Fruit fly (Drosophila melanogaster): ENCODE results near the gene CG17475.

The CG17475 gene

DNA sequence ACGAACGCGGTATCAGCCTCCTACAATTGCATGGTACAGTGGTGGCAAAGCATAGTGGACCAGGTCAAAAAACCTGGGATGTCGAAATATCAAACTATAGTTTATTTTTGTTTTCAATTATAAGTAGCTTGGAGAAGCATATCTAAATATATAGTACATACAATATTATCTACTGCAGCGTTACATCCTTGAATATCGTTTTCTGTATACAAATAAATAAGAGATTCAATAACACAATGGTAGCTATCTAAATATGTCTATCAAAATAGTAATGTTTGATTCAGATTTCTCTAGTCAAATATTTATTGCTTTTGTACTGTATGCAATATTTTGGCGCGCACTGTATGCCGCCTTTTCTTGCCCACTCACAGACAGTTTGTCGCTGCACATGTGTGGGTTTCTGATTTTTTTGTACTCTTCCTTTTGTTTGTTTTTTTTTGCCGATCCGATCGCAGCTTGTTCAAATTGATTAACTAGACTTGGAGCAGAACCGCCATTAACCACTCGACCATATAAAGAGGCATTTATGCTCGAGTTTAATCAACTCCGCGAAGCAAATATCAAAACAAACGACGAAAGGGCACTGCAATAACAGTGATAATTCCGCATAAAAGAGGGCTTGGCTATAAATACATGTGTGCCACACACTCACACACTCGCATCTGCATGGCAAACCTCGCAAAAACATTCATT lies 49.4 kb downstream of the CG17475 start (continued):
- TF ChIP-seq CG31627 (GFP tag; optimal IDR thresholded peaks at IDR 0.05): peak; percentile 96
- peak; percentile 98 for TF ChIP-seq achi (GFP tag; optimal IDR thresholded peaks at IDR 0.05)
- TF ChIP-seq Sox14 (GFP tag; optimal IDR thresholded peaks at IDR 0.05): peak; percentile 97
- TF ChIP-seq OdsH (GFP tag; optimal IDR thresholded peaks at IDR 0.05): peak; percentile 98
- peak; percentile 86 to 99 for TF ChIP-seq salr (GFP tag; optimal IDR thresholded peaks at IDR 0.05)
- peak; percentile 98 for TF ChIP-seq Met (GFP tag; optimal IDR thresholded peaks at IDR 0.05)
- TF ChIP-seq CG3919 (GFP tag; optimal IDR thresholded peaks at IDR 0.05): peak; percentile 98
- peak; percentile 99 for TF ChIP-seq CG8119 (GFP tag; IDR thresholded peaks at IDR 0.05)
- peak; percentile 97 for TF ChIP-seq fd59A (GFP tag; optimal IDR thresholded peaks at IDR 0.05)
- peak; percentile 98 for TF ChIP-seq pdm3 (GFP tag; optimal IDR thresholded peaks at IDR 0.05)
- TF ChIP-seq CG8632 (GFP tag; optimal IDR thresholded peaks at IDR 0.05): peak; percentile 98
- TF ChIP-seq CG11762 (GFP tag; optimal IDR thresholded peaks at IDR 0.05; ENCODE audit: insufficient read depth): peak; percentile 99
- peak; percentile 91 for TF ChIP-seq Ets21C (GFP tag; optimal IDR thresholded peaks at IDR 0.05)
- peak; percentile 94 for TF ChIP-seq Sox15 (GFP tag; optimal IDR thresholded peaks at IDR 0.05)
- peak; percentile 98 for TF ChIP-seq spab (GFP tag; optimal IDR thresholded peaks at IDR 0.05)
- peak; percentile 100 for TF ChIP-seq Eip78C (GFP tag)
- TF ChIP-seq topi (GFP tag; optimal IDR thresholded peaks at IDR 0.05): peak; percentile 98
- TF ChIP-seq CG3032 (tag; optimal IDR thresholded peaks at IDR 0.05): peak; percentile 98
- TF ChIP-seq Lpt (GFP tag; optimal IDR thresholded peaks at IDR 0.05): peak; percentile 98
- peak; percentile 94 for TF ChIP-seq dac (GFP tag; optimal IDR thresholded peaks at IDR 0.05)
- TF ChIP-seq ss (GFP tag; optimal IDR thresholded peaks at IDR 0.05): peak; percentile 95 to 97
- TF ChIP-seq Eip75B (GFP tag; optimal IDR thresholded peaks at IDR 0.05): peak; percentile 98
- TF ChIP-seq CG6163 (GFP tag; IDR thresholded peaks at IDR 0.05): peak; percentile 95
- TF ChIP-seq CG11902 (GFP tag; optimal IDR thresholded peaks at IDR 0.05): peak; percentile 91

DNA sequence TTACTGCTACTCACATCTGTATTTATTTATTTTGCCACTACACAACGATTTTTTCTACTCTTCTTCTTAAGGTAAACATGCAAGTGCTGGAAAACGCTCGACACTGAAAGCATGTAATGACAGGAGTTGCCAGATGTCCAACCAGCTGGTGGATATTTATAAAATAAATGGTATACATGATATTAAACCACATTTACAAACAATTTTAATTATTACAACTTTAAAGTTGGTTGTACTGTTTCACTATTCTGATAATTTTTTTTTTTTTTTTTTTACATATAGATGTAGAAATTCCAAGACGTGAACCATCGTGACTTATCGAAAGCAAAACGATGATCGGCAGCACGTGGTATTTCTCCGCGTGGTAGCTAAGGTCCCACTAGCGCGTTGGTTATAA lies 50.4 kb downstream of the CG17475 start, which contains the start of the genes Keap1 and kuk:
Gene Keap1 (minus strand): TSS at position 87 of the 397 bp plus-strand sequence.
Gene kuk (plus strand): TSS at position 386 of the 397 bp plus-strand sequence.
- TF ChIP-seq dac (GFP tag; optimal IDR thresholded peaks at IDR 0.05): no peak
- TF ChIP-seq CG6792 (GFP tag; optimal IDR thresholded peaks at IDR 0.05): peak; percentile 8
- peak; percentile 69 for TF ChIP-seq esn (GFP tag; optimal IDR thresholded peaks at IDR 0.05)
- no peak for TF ChIP-seq fd85E (GFP tag; optimal IDR thresholded peaks at IDR 0.05)
- peak; percentile 54 for TF ChIP-seq CG10631 (GFP tag; optimal IDR thresholded peaks at IDR 0.05)
- TF ChIP-seq Blimp-1 (GFP tag; optimal IDR thresholded peaks at IDR 0.05): no peak
- TF ChIP-seq CG8632 (GFP tag; optimal IDR thresholded peaks at IDR 0.05): no peak
- peak; percentile 43 for TF ChIP-seq Eip93F (GFP tag; optimal IDR thresholded peaks at IDR 0.05)
- TF ChIP-seq Hr4 (GFP tag; optimal IDR thresholded peaks at IDR 0.05): peak; percentile 38
- TF ChIP-seq Met (GFP tag; optimal IDR thresholded peaks at IDR 0.05): peak; percentile 71
- peak; percentile 21 for TF ChIP-seq CG32006 (GFP tag; optimal IDR thresholded peaks at IDR 0.05)
- peak; percentile 38; the same call in 1 of the 3 replicates for TF ChIP-seq CG6163 (GFP tag; IDR thresholded peaks at IDR 0.05)
- TF ChIP-seq achi (GFP tag; optimal IDR thresholded peaks at IDR 0.05): peak; percentile 17
- no peak for TF ChIP-seq fd59A (GFP tag; optimal IDR thresholded peaks at IDR 0.05)
- TF ChIP-seq vri (GFP tag; optimal IDR thresholded peaks at IDR 0.05): peak; percentile 68
- TF ChIP-seq topi (GFP tag; optimal IDR thresholded peaks at IDR 0.05): peak; percentile 19
- TF ChIP-seq Smox (GFP tag; optimal IDR thresholded peaks at IDR 0.05): peak; percentile 66
- peak; percentile 84 for TF ChIP-seq Sox14 (GFP tag; optimal IDR thresholded peaks at IDR 0.05)
- no peak for TF ChIP-seq CG1621 (tag; optimal IDR thresholded peaks at IDR 0.05)
- TF ChIP-seq CG10669 (GFP tag; optimal IDR thresholded peaks at IDR 0.05): no peak
- peak; percentile 36 for TF ChIP-seq Sox102F (GFP tag; optimal IDR thresholded peaks at IDR 0.05)
- TF ChIP-seq dsx (GFP tag; optimal IDR thresholded peaks at IDR 0.05; ENCODE audit: poor library complexity, severe bottlenecking): no peak
- no peak for TF ChIP-seq CG6276 (GFP tag; optimal IDR thresholded peaks at IDR 0.05)
- no peak for TF ChIP-seq Hr38 (GFP tag; optimal IDR thresholded peaks at IDR 0.05)
- TF ChIP-seq Eip78C (GFP tag): peak; percentile 27
- peak; percentile 43 for TF ChIP-seq cyc (GFP tag; optimal IDR thresholded peaks at IDR 0.05)
- peak; percentile 23 for TF ChIP-seq Lpt (GFP tag; optimal IDR thresholded peaks at IDR 0.05)
- no peak for TF ChIP-seq ss (GFP tag; optimal IDR thresholded peaks at IDR 0.05)
- no peak for TF ChIP-seq CG9139 (GFP tag; optimal IDR thresholded peaks at IDR 0.05)
- peak; percentile 19 for TF ChIP-seq CG8319 (GFP tag; optimal IDR thresholded peaks at IDR 0.05)
- TF ChIP-seq Hr39 (GFP tag; optimal IDR thresholded peaks at IDR 0.05): peak; percentile 61
- TF ChIP-seq pdm3 (GFP tag; optimal IDR thresholded peaks at IDR 0.05): peak; percentile 60
- peak; percentile 65 for TF ChIP-seq CG31627 (GFP tag; optimal IDR thresholded peaks at IDR 0.05)
- no peak for TF ChIP-seq salr (GFP tag; optimal IDR thresholded peaks at IDR 0.05)
- TF ChIP-seq CG4318 (GFP tag; optimal IDR thresholded peaks at IDR 0.05): no peak
- TF ChIP-seq Sox15 (GFP tag; optimal IDR thresholded peaks at IDR 0.05): peak; percentile 17
- TF ChIP-seq CG3919 (GFP tag; optimal IDR thresholded peaks at IDR 0.05): peak; percentile 41
- TF ChIP-seq CG11902 (GFP tag; optimal IDR thresholded peaks at IDR 0.05): no peak
- TF ChIP-seq CG11294 (GFP tag; IDR thresholded peaks at IDR 0.05): no peak
